Fruit fly (Drosophila melanogaster) ovary, adult (tissue): ENCODE results near the gene CG15549.

Experiments
- CG17801 ChIP-seq: fragments of 200-800 bp; optimal IDR thresholded peaks from 2 replicates; lab custom pipeline; 2019; ENCODE audit warnings: missing biosample characterization, mild to moderate bottlenecking, missing genetic modification characterization, moderate library complexity; ENCODE audit not compliant: partially characterized antibody

The CG15549 gene

dm6 chr3R:30912402-30912801 lies 23.9 kb downstream of the CG15549 start, which contains the start of gene Ptx1:
Ptx1 (plus strand) TSS chr3R:30912754.
- TF ChIP-seq CG17801 (GFP tag; lab: Kevin White, UChicago): no peak

DNA sequence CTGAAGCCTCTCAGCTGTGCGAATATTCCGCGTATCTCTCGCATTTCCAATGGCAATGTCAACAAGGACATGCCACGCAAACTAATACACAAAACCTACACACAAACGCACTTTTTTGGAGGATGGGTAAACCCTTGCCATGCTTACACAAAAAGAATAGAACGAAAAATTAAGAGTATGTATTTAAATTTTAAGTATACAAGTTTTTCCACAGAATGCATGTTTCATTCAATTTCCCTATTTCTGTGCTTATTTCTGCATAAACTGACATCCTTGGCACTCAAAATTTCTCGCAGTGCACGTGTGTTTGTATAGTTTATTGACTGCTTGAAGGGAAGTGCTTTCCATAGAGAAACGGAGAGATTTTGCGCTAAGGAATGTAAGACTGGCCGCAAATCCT lies 26.5 kb downstream of the CG15549 start:
- no peak for TF ChIP-seq CG17801 (GFP tag; lab: Kevin White, UChicago)

- TF ChIP-seq CG17801 (GFP tag; lab: Kevin White, UChicago): no peak
Observed at dm6 chr3R:30909032-30909431, 27.3 kb downstream of the CG15549 start.

DNA sequence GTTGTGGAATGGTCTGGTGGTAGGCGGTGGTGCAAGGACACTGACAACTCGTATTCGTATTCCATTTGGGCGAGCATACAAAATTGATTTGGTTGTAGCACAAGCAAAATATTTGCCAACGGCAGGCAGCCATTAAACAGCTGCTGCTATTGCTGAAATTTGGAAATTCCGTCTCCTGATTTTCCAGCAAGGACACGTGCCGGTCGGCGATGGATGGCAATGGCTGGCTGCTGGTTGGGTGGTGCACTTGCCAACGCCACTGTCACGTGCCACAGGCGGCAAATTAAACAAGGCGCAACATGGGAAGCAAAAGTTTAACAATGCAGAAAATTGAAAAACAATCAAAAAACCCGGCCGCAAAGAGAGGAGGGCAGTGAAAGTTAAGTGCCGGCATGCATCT lies 32.3 kb downstream of the CG15549 start:
- TF ChIP-seq CG17801 (GFP tag; lab: Kevin White, UChicago): no peak

DNA sequence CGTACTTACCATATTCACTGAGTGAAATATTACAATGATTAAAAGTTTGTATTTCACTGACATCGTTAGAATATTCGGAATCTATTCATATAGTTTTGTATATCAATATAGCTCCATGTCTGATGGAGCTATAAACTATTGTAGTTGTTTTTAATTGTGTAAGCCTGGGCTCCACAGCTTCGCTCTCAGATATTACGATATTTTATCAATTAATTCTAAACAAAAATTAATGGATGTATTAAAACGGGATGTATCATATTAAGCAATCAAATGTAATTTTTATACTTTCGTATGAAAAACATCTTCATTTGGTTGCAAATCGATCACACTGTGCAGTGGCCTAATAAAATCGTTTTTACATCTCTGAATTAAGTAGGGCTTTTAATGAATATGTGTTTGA lies 34.2 kb downstream of the CG15549 start, which contains the start of gene CG33483:
Gene CG33483, minus strand, starts transcription at position 101 of the 400 bp plus-strand sequence.
- TF ChIP-seq CG17801 (GFP tag; lab: Kevin White, UChicago): no peak

- TF ChIP-seq CG17801 (GFP tag; lab: Kevin White, UChicago): no peak
Observed at dm6 chr3R:30893738-30894137, 42.6 kb downstream of the CG15549 start, which contains the start of gene Cyp4c3. Cyp4c3 (plus strand) TSS chr3R:30894038.

dm6 chr3R:30890045-30890444 lies 46.3 kb downstream of the CG15549 start:
- TF ChIP-seq CG17801 (GFP tag; lab: Kevin White, UChicago): no peak

DNA sequence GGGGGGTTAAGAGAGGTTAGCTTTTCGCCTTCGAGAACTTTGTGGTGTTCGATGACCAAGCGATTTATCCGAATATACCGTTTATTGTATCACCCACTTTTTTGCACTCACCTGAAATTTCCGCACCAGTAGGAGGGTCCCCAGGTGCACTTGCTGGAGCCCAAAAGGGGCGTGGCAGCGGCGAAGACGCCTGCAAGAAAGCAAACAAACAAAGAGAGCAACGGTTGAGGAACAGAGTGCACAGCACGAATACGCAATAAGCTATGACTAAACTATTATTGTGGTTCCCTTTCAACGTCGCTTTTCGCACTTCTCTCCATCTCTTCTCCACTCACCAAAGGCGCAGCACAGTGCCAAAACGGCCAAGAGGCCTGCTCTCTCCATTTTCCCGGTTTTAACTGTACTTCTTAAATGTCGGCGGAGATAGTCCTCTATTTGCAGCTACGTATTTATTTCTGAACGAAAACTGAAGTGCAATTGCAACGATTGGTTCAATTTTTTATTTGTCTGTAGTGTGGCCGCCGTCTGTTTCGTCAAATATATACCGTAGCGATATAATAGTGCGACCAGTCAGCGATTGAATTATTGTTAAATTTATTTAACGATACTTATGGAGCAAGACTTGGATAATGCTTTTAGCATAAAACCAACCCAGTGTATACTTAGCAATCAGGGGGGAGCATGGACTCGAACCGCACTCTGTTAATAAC lies 47.6 kb downstream of the CG15549 start, which contains the start of gene Sap-r:
Gene Sap-r, minus strand, starts transcription at position 513 of the 710 bp plus-strand sequence.
- TF ChIP-seq CG17801 (GFP tag; lab: Kevin White, UChicago): peak; percentile 53

DNA sequence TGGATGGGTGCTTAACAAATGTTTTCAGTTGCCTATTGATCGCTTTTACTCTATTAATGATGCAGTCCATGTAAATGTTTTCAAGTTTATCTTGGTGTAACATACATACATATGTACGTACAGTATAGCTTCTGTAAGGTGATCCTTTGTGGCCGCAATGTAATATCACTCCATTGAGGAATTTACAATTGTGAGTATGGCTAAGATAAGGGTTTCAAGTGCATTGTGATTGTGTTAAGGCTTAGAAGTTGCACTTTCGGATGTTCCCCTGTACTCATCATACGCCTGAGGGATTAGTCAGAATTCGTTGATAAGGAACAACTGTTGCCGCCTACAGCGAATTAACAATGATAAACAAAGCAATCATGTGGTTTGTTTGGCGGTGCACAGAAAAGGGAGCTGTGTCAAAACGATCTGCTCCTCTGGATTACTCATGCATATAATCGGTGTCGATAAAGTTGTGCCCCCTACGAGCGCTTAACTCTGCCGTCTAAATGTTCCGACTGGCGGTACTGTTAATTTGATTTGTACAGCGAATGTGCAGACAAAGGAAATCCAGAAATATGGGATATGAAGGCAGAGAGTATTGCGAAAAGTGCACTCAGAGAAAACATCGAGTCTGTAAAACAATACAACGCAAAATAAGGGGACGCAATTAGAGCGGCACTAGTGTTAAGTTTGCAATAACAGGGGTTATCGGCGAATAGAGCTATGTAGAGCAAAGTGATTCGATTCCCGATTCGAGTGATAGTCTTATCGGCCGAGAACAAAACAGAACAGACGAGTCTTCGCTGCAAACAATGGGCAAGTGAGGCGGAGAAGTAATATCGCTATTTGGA lies 48.4 kb downstream of the CG15549 start:
- TF ChIP-seq CG17801 (GFP tag; lab: Kevin White, UChicago): peak; percentile 60

DNA sequence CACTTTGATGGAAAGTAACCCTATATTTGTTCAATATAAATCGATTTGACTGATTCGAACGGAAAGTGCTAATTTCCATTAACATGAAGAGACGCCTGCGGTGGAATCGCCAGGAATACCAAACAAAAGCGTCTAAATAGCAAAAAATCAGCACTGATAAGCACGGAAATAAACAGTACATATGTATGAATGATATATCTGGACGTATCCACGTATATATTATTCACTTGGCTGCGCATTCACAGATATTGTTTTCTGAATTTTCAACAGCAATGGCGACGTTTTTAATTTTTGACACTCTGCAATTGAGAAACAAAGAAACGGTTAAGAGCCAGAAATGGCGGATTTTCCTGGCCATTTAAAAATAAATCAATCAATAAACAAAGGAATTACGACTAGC lies 49.0 kb downstream of the CG15549 start:
- TF ChIP-seq CG17801 (GFP tag; lab: Kevin White, UChicago): no peak

- peak; percentile 18 for TF ChIP-seq CG17801 (GFP tag; lab: Kevin White, UChicago)
Observed at dm6 chr3R:30886850-30887249, 49.5 kb downstream of the CG15549 start.
